Worm (Caenorhabditis elegans) whole organism, L1 larva: ENCODE results near the gene elo-8.
A peak's percentile ranks its signal among the peaks of the same experiment; 100 is the strongest.

Experiments used
- aly-2 ChIP-seq: fragments of 150-350 bp; optimal IDR thresholded peaks from 2 replicates; lab custom pipeline; 2014; ENCODE audit warnings: missing biosample characterization, missing genetic modification characterization
- blmp-1 ChIP-seq: fragments of 150-350 bp; optimal IDR thresholded peaks from 2 replicates; lab custom pipeline; 2014; ENCODE audit warnings: missing biosample characterization, missing genetic modification characterization
- dpl-1 ChIP-seq, 3 experiments: fragments of 150-350 bp in 2 of 3; sonication (generic microtip) in 1 of 3; optimal IDR thresholded peaks; 2 replicates each; lab custom pipeline; 2014 to 2017; ENCODE audit warnings: missing biosample characterization in 3 of 3, missing genetic modification characterization in 3 of 3, missing genetic modification reagents in 3 of 3
- dsc-1 ChIP-seq: sonication (generic microtip); optimal IDR thresholded peaks from 2 replicates; lab custom pipeline; 2016; ENCODE audit warnings: mild to moderate bottlenecking, missing genetic modification characterization, missing compliant biosample characterization
- egl-27 ChIP-seq, 2 experiments: fragments of 150-350 bp in 1 of 2; sonication (generic microtip); optimal IDR thresholded peaks; 3 replicates each; lab custom pipeline; 2017 to 2018; ENCODE audit warnings: missing biosample characterization in 2 of 2, missing genetic modification characterization in 2 of 2, missing genetic modification reagents in 2 of 2
- grh-1 ChIP-seq: fragments of 200-800 bp; sonication (Bioruptor generic); IDR thresholded peaks from 2 replicates; pipeline ENCODE4 v1.3.6; 2022; ENCODE audit warnings: missing genetic modification reagents, missing genetic modification characterization, missing compliant biosample characterization
- lsy-2 ChIP-seq, 2 experiments: fragments of 150-350 bp; optimal IDR thresholded peaks; 2 replicates each; lab custom pipeline; 2014; ENCODE audit warnings: missing biosample characterization in 2 of 2, missing genetic modification characterization in 2 of 2
- pqm-1 ChIP-seq: sonication (generic microtip); optimal IDR thresholded peaks from 3 replicates; lab custom pipeline; 2017; ENCODE audit warnings: missing biosample characterization, missing genetic modification characterization

DNA sequence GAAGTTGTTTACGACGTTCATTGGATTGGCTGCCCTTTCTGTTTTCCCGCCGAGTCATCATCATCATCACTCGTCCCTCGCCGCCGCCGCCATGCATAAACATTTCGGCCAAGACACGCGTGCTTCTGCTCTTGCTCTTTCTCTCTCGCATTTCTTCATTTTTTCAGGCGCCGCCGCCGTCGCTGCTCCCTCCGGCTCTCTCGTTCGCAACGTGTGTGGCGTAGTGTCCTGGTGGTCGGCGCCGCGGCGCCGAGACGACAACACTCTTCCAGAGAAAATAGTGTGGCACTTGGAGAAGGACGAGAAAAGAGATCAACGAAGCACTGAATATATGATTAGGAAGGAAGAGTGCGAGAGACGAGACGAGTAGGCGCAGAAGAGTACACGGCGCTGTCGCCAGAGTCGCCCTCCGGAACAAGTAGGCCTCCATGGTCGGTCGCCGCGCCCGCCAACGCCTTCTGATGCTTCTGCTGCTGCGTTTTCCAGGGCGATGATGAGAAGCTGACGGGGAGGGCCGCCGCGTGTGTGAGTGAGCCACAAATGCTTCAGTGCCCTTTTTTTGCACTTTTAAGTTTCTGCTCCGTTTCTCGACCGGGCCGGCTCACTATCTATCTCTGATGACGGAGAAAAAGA is 46.3 kb downstream of the elo-8 start:
- TF ChIP-seq lsy-2 (tag; optimal IDR thresholded peaks at IDR 0.05; lab: Kevin White, UChicago) (peak in 1 of 2 experiments; percentile 5), egl-27 (tag; optimal IDR thresholded peaks at IDR 0.05; lab: Kevin White, UChicago) (no peak), pqm-1 (tag; lab: Kevin White, UChicago) (no peak), dsc-1 (tag; lab: Kevin White, UChicago) (peak; percentile 19), aly-2 (tag; lab: Kevin White, UChicago) (no peak), grh-1 (GFP tag; lab: Robert Waterston, UW) (no peak), dpl-1 (GFP tag; optimal IDR thresholded peaks at IDR 0.05; lab: Kevin White, UChicago) (no peak), blmp-1 (no peak)
